Worm (Caenorhabditis elegans): ENCODE data around the gene acbp-7.

ce11 chrIII:4842173-4842572, 4.6 kb downstream of the acbp-7 start, which contains the start of gene clec-156:
- TF ChIP-seq ceh-9 (tag; optimal IDR thresholded peaks at IDR 0.05): no peak
- TF ChIP-seq C38D4.7 (GFP tag; optimal IDR thresholded peaks at IDR 0.05): no peak
- no peak for TF ChIP-seq ceh-2 (tag; optimal IDR thresholded peaks at IDR 0.05)
- TF ChIP-seq unc-55 (GFP tag; optimal IDR thresholded peaks at IDR 0.05): no peak
